Fruit fly (Drosophila melanogaster) whole organism, embryonic: ENCODE measurements around the gene Acp76A.
A peak's percentile ranks its signal among the peaks of the same experiment; 100 is the strongest.

ENCODE experiments used
- Ada2b ChIP-seq: fragments of 200-800 bp; sonication (Bioruptor generic); IDR thresholded peaks from 2 replicates; pipeline ENCODE4 v1.3.6; 2022; ENCODE audit warnings: missing biosample characterization, missing genetic modification characterization
- Aef1 ChIP-seq: fragments of 200-800 bp; sonication (Bioruptor generic); IDR thresholded peaks from 3 replicates; pipeline ENCODE4 v1.3.6; 2022; ENCODE audit warnings: missing biosample characterization, missing genetic modification characterization
- Awh ChIP-seq: fragments of 200-800 bp; sonication (Bioruptor generic); IDR thresholded peaks from 2 replicates; pipeline ENCODE4, ENCODE4 v1.3.6; 2022; ENCODE audit warnings: missing biosample characterization, missing genetic modification characterization
- BEAF-32 ChIP-seq: fragments of 200-800 bp; sonication (Bioruptor generic); optimal IDR thresholded peaks from 3 replicates; lab custom pipeline; 2017; ENCODE audit warnings: missing biosample characterization, missing genetic modification characterization, mild to moderate bottlenecking, moderate library complexity, missing genetic modification reagents
- BtbVII ChIP-seq: fragments of 200-800 bp; sonication (Bioruptor generic); optimal IDR thresholded peaks from 3 replicates; lab custom pipeline; 2017; ENCODE audit warnings: missing biosample characterization, mild to moderate bottlenecking, missing genetic modification characterization
- CG11093 ChIP-seq: fragments of 200-800 bp; sonication (Bioruptor generic); IDR thresholded peaks from 3 replicates; pipeline ENCODE4 v1.3.6; 2022; ENCODE audit warnings: missing biosample characterization, missing genetic modification characterization
- CG11247 ChIP-seq: fragments of 200-800 bp; sonication (Bioruptor generic); IDR thresholded peaks from 2 replicates; pipeline ENCODE4 v1.3.6; 2022; ENCODE audit warnings: missing biosample characterization, missing genetic modification characterization
- CG15479 ChIP-seq: fragments of 200-800 bp; sonication (Bioruptor generic); optimal IDR thresholded peaks from 3 replicates; lab custom pipeline; 2019; ENCODE audit warnings: missing biosample characterization, mild to moderate bottlenecking, missing genetic modification characterization, moderate library complexity
- CG15696 ChIP-seq: fragments of 200-800 bp; sonication (Bioruptor generic); optimal IDR thresholded peaks from 2 replicates; lab custom pipeline; 2019; ENCODE audit warnings: missing biosample characterization, mild to moderate bottlenecking, missing genetic modification characterization, moderate library complexity
- CG17186 ChIP-seq: fragments of 200-800 bp; sonication (Bioruptor generic); optimal IDR thresholded peaks from 3 replicates; lab custom pipeline; 2017; ENCODE audit warnings: missing biosample characterization, missing genetic modification reagents, missing genetic modification characterization
- CG17568 ChIP-seq: fragments of 200-800 bp; sonication (Bioruptor generic); optimal IDR thresholded peaks from 2 replicates; lab custom pipeline; 2018; ENCODE audit warnings: missing biosample characterization, mild to moderate bottlenecking, missing genetic modification characterization, moderate library complexity
- CG18764 ChIP-seq: fragments of 200-800 bp; sonication (Bioruptor generic); optimal IDR thresholded peaks from 3 replicates; lab custom pipeline; 2016; ENCODE audit warnings: missing biosample characterization, missing genetic modification characterization
- CG31365 ChIP-seq: fragments of 200-800 bp; sonication (Bioruptor generic); optimal IDR thresholded peaks from 2 replicates; lab custom pipeline; 2018; ENCODE audit warnings: missing biosample characterization, mild to moderate bottlenecking, missing genetic modification characterization
- CG6765 ChIP-seq: fragments of 200-800 bp; sonication (Bioruptor generic); optimal IDR thresholded peaks from 3 replicates; lab custom pipeline; 2017; ENCODE audit warnings: missing biosample characterization, mild to moderate bottlenecking, missing genetic modification characterization
- CG7556 ChIP-seq: fragments of 200-800 bp; sonication (Bioruptor generic); optimal IDR thresholded peaks from 2 replicates; lab custom pipeline; 2017; ENCODE audit warnings: missing biosample characterization, mild to moderate bottlenecking, missing genetic modification characterization
- CG7745 ChIP-seq: fragments of 200-800 bp; sonication (Bioruptor generic); optimal IDR thresholded peaks from 2 replicates; lab custom pipeline; 2018; ENCODE audit warnings: missing biosample characterization, mild to moderate bottlenecking, missing genetic modification characterization, moderate library complexity
- CG7987 ChIP-seq: fragments of 200-800 bp; sonication (Bioruptor generic); optimal IDR thresholded peaks from 2 replicates; lab custom pipeline; 2018; ENCODE audit warnings: missing biosample characterization, mild to moderate bottlenecking, missing genetic modification characterization, moderate library complexity
- CG8290 ChIP-seq, 3 experiments: fragments of 200-800 bp; sonication (Bioruptor generic); optimal IDR thresholded peaks; 2 replicates each; lab custom pipeline; 2016 to 2019; ENCODE audit warnings: missing biosample characterization in 3 of 3, missing genetic modification characterization in 3 of 3, mild to moderate bottlenecking in 2 of 3, moderate library complexity in 1 of 3
- Camta ChIP-seq: fragments of 200-800 bp; sonication (Bioruptor generic); optimal IDR thresholded peaks from 2 replicates; lab custom pipeline; 2016; ENCODE audit warnings: missing biosample characterization, missing genetic modification characterization
- Chrac-16 ChIP-seq: fragments of 200-800 bp; sonication (Bioruptor generic); optimal IDR thresholded peaks from 3 replicates; lab custom pipeline; 2016; ENCODE audit warnings: missing biosample characterization, missing genetic modification characterization
- CrebB ChIP-seq: fragments of 200-800 bp; sonication (Bioruptor generic); optimal IDR thresholded peaks from 3 replicates; lab custom pipeline; 2018; ENCODE audit warnings: missing biosample characterization, mild to moderate bottlenecking, missing genetic modification characterization
- Doc3 ChIP-seq: fragments of 200-800 bp; sonication (Bioruptor generic); IDR thresholded peaks from 3 replicates; pipeline ENCODE4 v1.3.6; 2022; ENCODE audit warnings: missing biosample characterization, missing genetic modification characterization; ENCODE audit not compliant: partially characterized antibody
- Gsc ChIP-seq: fragments of 200-800 bp; sonication (Bioruptor generic); IDR thresholded peaks from 2 replicates; pipeline ENCODE4 v1.3.6; 2022; ENCODE audit warnings: missing biosample characterization, missing genetic modification characterization
- Gug ChIP-seq: fragments of 200-800 bp; sonication (Bioruptor generic); IDR thresholded peaks from 4 replicates; pipeline ENCODE4 v1.3.6; 2022; ENCODE audit warnings: missing biosample characterization, missing genetic modification characterization
- HLH3B ChIP-seq: fragments of 200-800 bp; sonication (Bioruptor generic); IDR thresholded peaks from 2 replicates; pipeline ENCODE4 v1.3.6; 2022; ENCODE audit warnings: missing biosample characterization, missing genetic modification characterization
- Hr51 ChIP-seq, 2 experiments: fragments of 200-800 bp; sonication (Bioruptor generic); optimal IDR thresholded peaks; 2 replicates in 1 of 2; 3 replicates in 1 of 2; lab custom pipeline; 2016 to 2018; ENCODE audit warnings: missing biosample characterization in 2 of 2, missing genetic modification characterization in 2 of 2, mild to moderate bottlenecking in 1 of 2, moderate library complexity in 1 of 2
- MTF-1 ChIP-seq: fragments of 200-800 bp; sonication (Bioruptor generic); optimal IDR thresholded peaks from 2 replicates; lab custom pipeline; 2018; ENCODE audit warnings: missing biosample characterization, mild to moderate bottlenecking, missing genetic modification characterization, borderline replicate concordance
- Nf-YB ChIP-seq: fragments of 200-800 bp; sonication (Bioruptor generic); optimal IDR thresholded peaks from 3 replicates; lab custom pipeline; 2019; ENCODE audit warnings: missing biosample characterization, mild to moderate bottlenecking, missing genetic modification characterization, moderate library complexity
- Sry-δ ChIP-seq: fragments of 200-800 bp; sonication (Bioruptor generic); optimal IDR thresholded peaks from 2 replicates; lab custom pipeline; 2016; ENCODE audit warnings: missing biosample characterization, missing genetic modification characterization
- Xbp1 ChIP-seq: fragments of 200-800 bp; sonication (Bioruptor generic); optimal IDR thresholded peaks from 3 replicates; lab custom pipeline; 2016; ENCODE audit warnings: missing biosample characterization, mild to moderate bottlenecking, missing genetic modification characterization
- Xrp1 ChIP-seq: fragments of 200-800 bp; sonication (Bioruptor generic); IDR thresholded peaks from 2 replicates; pipeline ENCODE4 v1.3.6; 2022; ENCODE audit warnings: missing biosample characterization, missing genetic modification characterization
- cato ChIP-seq: fragments of 200-800 bp; sonication (Bioruptor generic); optimal IDR thresholded peaks from 2 replicates; lab custom pipeline; 2016; ENCODE audit warnings: missing biosample characterization, missing genetic modification characterization, borderline replicate concordance
- chif ChIP-seq, 2 experiments: fragments of 200-800 bp; sonication (Bioruptor generic); optimal IDR thresholded peaks; 3 replicates each; lab custom pipeline; 2016; ENCODE audit warnings: missing biosample characterization in 2 of 2, missing genetic modification characterization in 2 of 2
- chm ChIP-seq: fragments of 200-800 bp; sonication (Bioruptor generic); IDR thresholded peaks from 2 replicates; pipeline ENCODE4 v1.3.6; 2022; ENCODE audit warnings: missing biosample characterization, missing genetic modification characterization
- emc ChIP-seq: fragments of 200-800 bp; sonication (Bioruptor generic); optimal IDR thresholded peaks from 2 replicates; lab custom pipeline; 2016; ENCODE audit warnings: missing biosample characterization, missing genetic modification characterization
- fd64A ChIP-seq: fragments of 200-800 bp; sonication (Bioruptor generic); optimal IDR thresholded peaks from 3 replicates; lab custom pipeline; 2018; ENCODE audit warnings: missing biosample characterization, mild to moderate bottlenecking, missing genetic modification characterization
- hkb ChIP-seq, 2 experiments: fragments of 200-800 bp in 1 of 2; fragments of >200 bp in 1 of 2; sonication (Bioruptor generic) in 1 of 2; IDR thresholded peaks in 1 of 2; optimal IDR thresholded peaks in 1 of 2; 2 replicates each; pipeline versions ENCODE4 v1.3.6 to Lab custom; 2017 to 2022; ENCODE audit warnings: missing biosample characterization in 1 of 2, missing genetic modification characterization in 1 of 2
- kni ChIP-seq: fragments of 200-800 bp; sonication (Bioruptor generic); optimal IDR thresholded peaks from 3 replicates; lab custom pipeline; 2017; ENCODE audit warnings: mild to moderate bottlenecking, missing biosample characterization, missing genetic modification reagents, missing genetic modification characterization
- nau ChIP-seq: fragments of 200-800 bp; sonication (Bioruptor generic); optimal IDR thresholded peaks from 3 replicates; lab custom pipeline; 2017; ENCODE audit warnings: missing biosample characterization, mild to moderate bottlenecking, missing genetic modification characterization, missing genetic modification reagents
- pzg ChIP-seq: fragments of 200-800 bp; sonication (Bioruptor generic); optimal IDR thresholded peaks from 3 replicates; lab custom pipeline; 2018; ENCODE audit warnings: missing biosample characterization, mild to moderate bottlenecking, missing genetic modification characterization, moderate library complexity
- rib ChIP-seq: fragments of 200-800 bp; sonication (Bioruptor generic); IDR thresholded peaks from 2 replicates; pipeline ENCODE4 v1.3.6; 2022; ENCODE audit warnings: missing biosample characterization, missing genetic modification characterization
- salm ChIP-seq: fragments of 200-800 bp; sonication (Bioruptor generic); optimal IDR thresholded peaks from 2 replicates; lab custom pipeline; 2018; ENCODE audit warnings: missing biosample characterization, mild to moderate bottlenecking, missing genetic modification characterization
- sima ChIP-seq: fragments of 200-800 bp; sonication (Bioruptor generic); optimal IDR thresholded peaks from 2 replicates; lab custom pipeline; 2016; ENCODE audit warnings: missing biosample characterization, missing genetic modification characterization
- slp2 ChIP-seq: fragments of 200-800 bp; sonication (Bioruptor generic); optimal IDR thresholded peaks from 2 replicates; lab custom pipeline; 2016; ENCODE audit warnings: missing biosample characterization, missing genetic modification characterization
- stc ChIP-seq: fragments of 200-800 bp; sonication (Bioruptor generic); IDR thresholded peaks from 2 replicates; pipeline ENCODE4 v1.3.6; 2022; ENCODE audit warnings: missing biosample characterization, missing genetic modification characterization
- tap ChIP-seq: fragments of 200-800 bp; optimal IDR thresholded peaks from 3 replicates; lab custom pipeline; 2019; ENCODE audit warnings: missing biosample characterization, mild to moderate bottlenecking, missing genetic modification characterization, moderate library complexity
- tna ChIP-seq: fragments of 200-800 bp; sonication (Bioruptor generic); IDR thresholded peaks from 2 replicates; pipeline ENCODE4 v1.3.6; 2022; ENCODE audit warnings: missing biosample characterization, missing genetic modification characterization; ENCODE audit not compliant: partially characterized antibody
- zf30C ChIP-seq: fragments of 200-800 bp; sonication (Bioruptor generic); optimal IDR thresholded peaks from 3 replicates; lab custom pipeline; 2018; ENCODE audit warnings: missing biosample characterization, mild to moderate bottlenecking, missing genetic modification characterization

Acp76A gene

dm6 chr3L:19097665-19098082, 45.8 kb upstream of the Acp76A start, which contains the start of the genes Naxd and CG14079 (continued):
- TF ChIP-seq chif (GFP tag; optimal IDR thresholded peaks at IDR 0.05; lab: Kevin White, UChicago) (peak in 1 of 2 experiments; percentile 18), nau (no peak), CG11093 (GFP tag; lab: Robert Waterston, UW) (peak; percentile 64; the same call in 1 of the 3 replicates), CG31365 (tag; lab: Kevin White, UChicago) (no peak), fd64A (no peak), Nf-YB (peak; percentile 47), Aef1 (GFP tag; lab: Robert Waterston, UW) (peak; percentile 59), slp2 (GFP tag; lab: Kevin White, UChicago) (no peak), MTF-1 (GFP tag; lab: Kevin White, UChicago) (no peak), BEAF-32 (GFP tag; lab: Kevin White, UChicago) (peak; percentile 62), sima (no peak), CG8290 (GFP tag; optimal IDR thresholded peaks at IDR 0.05; lab: Kevin White, UChicago) (no peak), CG8290 (tag; optimal IDR thresholded peaks at IDR 0.05; lab: Kevin White, UChicago) (peak in 1 of 2 experiments; percentile 25), CrebB (tag; lab: Kevin White, UChicago) (no peak), CG6765 (GFP tag; lab: Kevin White, UChicago) (no peak), emc (GFP tag; lab: Kevin White, UChicago) (no peak), salm (tag; lab: Kevin White, UChicago) (peak; percentile 33), tap (tag; lab: Kevin White, UChicago) (no peak), Sry-δ (GFP tag; lab: Kevin White, UChicago) (peak; percentile 63), chm (GFP tag; lab: Robert Waterston, UW) (0 out of 2 replicates have a peak, but pooled peaks have one; percentile 21), stc (0 out of 2 replicates have a peak, but pooled peaks have one; percentile 32), BtbVII (GFP tag; lab: Kevin White, UChicago) (no peak), Gsc (GFP tag; lab: Robert Waterston, UW) (no peak), hkb (optimal IDR thresholded peaks at IDR 0.05; lab: Kevin White, UChicago) (no peak), hkb (GFP tag; IDR thresholded peaks at IDR 0.05; lab: Robert Waterston, UW) (no peak), kni (no peak), cato (GFP tag; lab: Kevin White, UChicago) (peak; percentile 53), tna (GFP tag; lab: Robert Waterston, UW) (no peak), Gug (GFP tag; lab: Robert Waterston, UW) (peak; percentile 42; the same call in 1 of the 4 replicates), zf30C (GFP tag; lab: Kevin White, UChicago) (peak; percentile 74), Awh (GFP tag; lab: Robert Waterston, UW) (peak; percentile 64; the same call in 1 of the 2 replicates), CG17186 (no peak), Chrac-16 (peak; percentile 69), pzg (GFP tag; lab: Kevin White, UChicago) (peak; percentile 24), CG7987 (GFP tag; lab: Kevin White, UChicago) (no peak), CG15479 (no peak), CG15696 (tag; lab: Kevin White, UChicago) (peak; percentile 14), Camta (GFP tag; lab: Kevin White, UChicago) (no peak), Ada2b (GFP tag; lab: Robert Waterston, UW) (peak; percentile 35; the same call in 1 of the 2 replicates), CG17568 (no peak), CG7745 (tag; lab: Kevin White, UChicago) (no peak), Doc3 (GFP tag; lab: Robert Waterston, UW) (no peak), Xbp1 (GFP tag; lab: Kevin White, UChicago) (peak; percentile 77), rib (GFP tag; lab: Robert Waterston, UW) (0 out of 2 replicates have a peak, but pooled peaks have one; percentile 26), CG11247 (GFP tag; lab: Robert Waterston, UW) (no peak), CG7556 (GFP tag; lab: Kevin White, UChicago) (peak; percentile 61), HLH3B (GFP tag; lab: Robert Waterston, UW) (peak; percentile 52; the same call in 1 of the 2 replicates), Hr51 (GFP tag; optimal IDR thresholded peaks at IDR 0.05; lab: Kevin White, UChicago) (peak in 1 of 2 experiments; percentile 71), CG18764 (GFP tag; lab: Kevin White, UChicago) (peak; percentile 15), Xrp1 (GFP tag; lab: Robert Waterston, UW) (peak; percentile 74; the same call in 1 of the 2 replicates)
